Worm (Caenorhabditis elegans) whole organism, L4 larva: ENCODE measurements around the gene F36H12.4.
"Not testable (repeated sequence)": the region's sequence is repeated elsewhere in the genome, so short reads cannot be mapped to it uniquely, and the experiment has no call there.

Source experiments
- D1046.2 ChIP-seq: fragments of 200-800 bp; sonication (Bioruptor generic); IDR thresholded peaks from 2 replicates; pipeline ENCODE4 v1.3.6; 2022; ENCODE audit warnings: missing genetic modification characterization, missing compliant biosample characterization
- F26F4.8 ChIP-seq: fragments of 200-800 bp; sonication (Bioruptor generic); conservative IDR thresholded peaks from 2 replicates; pipeline ENCODE4 v1.3.6; 2022; ENCODE audit warnings: missing genetic modification characterization, missing compliant biosample characterization
- F37D6.2 ChIP-seq: sonication (generic microtip); optimal IDR thresholded peaks from 2 replicates; lab custom pipeline; 2016; ENCODE audit warnings: mild to moderate bottlenecking, missing genetic modification characterization, missing compliant biosample characterization
- F49E8.2 ChIP-seq: sonication (generic microtip); optimal IDR thresholded peaks from 2 replicates; lab custom pipeline; 2016; ENCODE audit warnings: missing compliant biosample characterization, mild to moderate bottlenecking, missing genetic modification characterization, borderline replicate concordance
- R02D3.7 ChIP-seq: fragments of 150-350 bp; sonication (generic microtip); optimal IDR thresholded peaks from 3 replicates; lab custom pipeline; 2014; ENCODE audit warnings: missing biosample characterization, missing genetic modification characterization
- T20F7.1 ChIP-seq: fragments of 200-800 bp; sonication (Bioruptor generic); optimal IDR thresholded peaks from 2 replicates; lab custom pipeline; 2018; ENCODE audit warnings: mild to moderate bottlenecking, missing genetic modification characterization, missing compliant biosample characterization
- Y105C5A.15 ChIP-seq: fragments of 200-800 bp; sonication (Bioruptor generic); IDR thresholded peaks from 2 replicates; pipeline ENCODE4 v1.3.6; 2022; ENCODE audit warnings: missing genetic modification characterization, missing compliant biosample characterization
- ZK546.5 ChIP-seq, 2 experiments: sonication (generic microtip); optimal IDR thresholded peaks; 2 replicates each; lab custom pipeline; 2017; ENCODE audit warnings: missing biosample characterization in 2 of 2, missing genetic modification characterization in 2 of 2
- ama-1 ChIP-seq: fragments of 150-350 bp; optimal IDR thresholded peaks from 2 replicates; lab custom pipeline; 2014; ENCODE audit warnings: inconsistent platforms, mixed read lengths
- arid-1 ChIP-seq: fragments of 200-800 bp; sonication (Bioruptor generic); conservative IDR thresholded peaks from 2 replicates; pipeline ENCODE4 v1.3.6; 2022; ENCODE audit warnings: missing genetic modification reagents, missing genetic modification characterization, missing compliant biosample characterization
- attf-4 ChIP-seq: sonication (generic microtip); optimal IDR thresholded peaks from 3 replicates; lab custom pipeline; 2017; ENCODE audit warnings: missing biosample characterization, missing genetic modification characterization
- ceh-28 ChIP-seq: fragments of 150-350 bp; optimal IDR thresholded peaks from 2 replicates; lab custom pipeline; 2014; ENCODE audit warnings: missing biosample characterization, missing genetic modification reagents, missing genetic modification characterization
- ceh-44 ChIP-seq: fragments of 200-800 bp; sonication (Bioruptor generic); IDR thresholded peaks from 2 replicates; pipeline ENCODE4 v1.3.6; 2022; ENCODE audit warnings: missing genetic modification reagents, missing genetic modification characterization, missing compliant biosample characterization
- ceh-62 ChIP-seq: sonication (generic microtip); optimal IDR thresholded peaks from 2 replicates; lab custom pipeline; 2017; ENCODE audit warnings: missing biosample characterization, missing genetic modification characterization
- daf-16 ChIP-seq, 3 experiments: sonication (generic microtip); optimal IDR thresholded peaks; 2 replicates each; lab custom pipeline; 2016 to 2017; ENCODE audit warnings: missing genetic modification characterization in 3 of 3, missing genetic modification reagents in 3 of 3, mild to moderate bottlenecking in 2 of 3, missing compliant biosample characterization in 2 of 3, missing biosample characterization in 1 of 3, moderate library complexity in 1 of 3
- dmd-9 ChIP-seq: fragments of 200-800 bp; sonication (Bioruptor generic); IDR thresholded peaks from 2 replicates; pipeline ENCODE4 v1.3.6; 2022; ENCODE audit warnings: missing genetic modification reagents, missing genetic modification characterization, missing compliant biosample characterization
- duxl-1 ChIP-seq: sonication (generic microtip); optimal IDR thresholded peaks from 2 replicates; lab custom pipeline; 2016; ENCODE audit warnings: mild to moderate bottlenecking, missing genetic modification characterization, moderate library complexity, missing compliant biosample characterization; ENCODE audit not compliant: poor library complexity
- dve-1 ChIP-seq: sonication (generic microtip); optimal IDR thresholded peaks from 2 replicates; lab custom pipeline; 2017; ENCODE audit warnings: antibody characterized with exemption, mild to moderate bottlenecking, missing genetic modification characterization, missing compliant biosample characterization; ENCODE audit not compliant: insufficient read depth
- egl-27 ChIP-seq: sonication (generic microtip); optimal IDR thresholded peaks from 3 replicates; lab custom pipeline; 2017; ENCODE audit warnings: missing biosample characterization, missing genetic modification reagents, missing genetic modification characterization
- hlh-11 ChIP-seq: fragments of 200-800 bp; sonication (Bioruptor generic); optimal IDR thresholded peaks from 2 replicates; lab custom pipeline; 2018; ENCODE audit warnings: mild to moderate bottlenecking, missing genetic modification characterization, missing compliant biosample characterization
- hlh-30 ChIP-seq: sonication (generic microtip); optimal IDR thresholded peaks from 2 replicates; lab custom pipeline; 2017; ENCODE audit warnings: antibody characterized with exemption, mild to moderate bottlenecking, missing genetic modification characterization, missing compliant biosample characterization; ENCODE audit not compliant: insufficient read depth
- hmg-1.1 ChIP-seq: fragments of 200-800 bp; sonication (Bioruptor generic); IDR thresholded peaks from 2 replicates; pipeline ENCODE4 v1.3.6; 2022; ENCODE audit warnings: missing genetic modification reagents, missing genetic modification characterization, missing compliant biosample characterization
- lim-7 ChIP-seq: fragments of 200-800 bp; sonication (Bioruptor generic); IDR thresholded peaks from 2 replicates; pipeline ENCODE4 v1.3.6; 2022; ENCODE audit warnings: missing genetic modification characterization, missing compliant biosample characterization
- lin-13 ChIP-seq: fragments of 150-350 bp; optimal IDR thresholded peaks from 2 replicates; lab custom pipeline; 2014; ENCODE audit warnings: missing biosample characterization, missing genetic modification reagents, missing genetic modification characterization
- lin-38 ChIP-seq: fragments of 200-800 bp; sonication (Bioruptor generic); IDR thresholded peaks from 2 replicates; pipeline ENCODE4 v1.3.6; 2022; ENCODE audit warnings: missing genetic modification reagents, missing genetic modification characterization, missing compliant biosample characterization
- lir-3 ChIP-seq: sonication (generic microtip); optimal IDR thresholded peaks from 2 replicates; lab custom pipeline; 2016; ENCODE audit warnings: mild to moderate bottlenecking, missing genetic modification characterization, missing compliant biosample characterization
- mes-2 ChIP-seq: sonication (generic microtip); optimal IDR thresholded peaks from 2 replicates; lab custom pipeline; 2016; ENCODE audit warnings: missing genotype, mild to moderate bottlenecking, missing genetic modification characterization, missing compliant biosample characterization; ENCODE audit not compliant: poor library complexity, severe bottlenecking
- mxl-2 ChIP-seq: fragments of 200-800 bp; sonication (Bioruptor generic); conservative IDR thresholded peaks from 2 replicates; pipeline ENCODE4 v1.3.6; 2022; ENCODE audit warnings: missing genetic modification reagents, missing genetic modification characterization, missing compliant biosample characterization
- nhr-10 ChIP-seq: fragments of 150-350 bp; optimal IDR thresholded peaks from 2 replicates; lab custom pipeline; 2014; ENCODE audit warnings: missing biosample characterization, missing genetic modification characterization
- nhr-102 ChIP-seq: sonication (generic microtip); optimal IDR thresholded peaks from 2 replicates; lab custom pipeline; 2016; ENCODE audit warnings: mild to moderate bottlenecking, missing genetic modification characterization, moderate library complexity, missing compliant biosample characterization
- nhr-11 ChIP-seq: fragments of 150-350 bp; optimal IDR thresholded peaks from 2 replicates; lab custom pipeline; 2014; ENCODE audit warnings: missing biosample characterization, missing genetic modification characterization
- nhr-25 ChIP-seq: sonication (generic microtip); optimal IDR thresholded peaks from 2 replicates; lab custom pipeline; 2017; ENCODE audit warnings: missing genetic modification characterization, mild to moderate bottlenecking, missing compliant biosample characterization, antibody characterized with exemption, moderate library complexity, borderline replicate concordance; ENCODE audit not compliant: insufficient read depth
- nhr-28 ChIP-seq: fragments of 150-350 bp; optimal IDR thresholded peaks from 2 replicates; lab custom pipeline; 2014; ENCODE audit warnings: missing biosample characterization, missing genetic modification characterization
- nhr-41 ChIP-seq: fragments of 200-800 bp; sonication (Bioruptor generic); IDR thresholded peaks from 2 replicates; pipeline ENCODE4 v1.3.6; 2022; ENCODE audit warnings: missing genetic modification reagents, missing genetic modification characterization, missing compliant biosample characterization
- nhr-42 ChIP-seq: fragments of 200-800 bp; sonication (Bioruptor generic); IDR thresholded peaks from 2 replicates; pipeline ENCODE4 v1.3.6; 2022; ENCODE audit warnings: missing genetic modification characterization, missing compliant biosample characterization
- nhr-48 ChIP-seq: sonication (generic microtip); optimal IDR thresholded peaks from 2 replicates; lab custom pipeline; 2016; ENCODE audit warnings: mild to moderate bottlenecking, missing genetic modification characterization, missing compliant biosample characterization
- nhr-76 ChIP-seq: fragments of 150-350 bp; optimal IDR thresholded peaks from 2 replicates; lab custom pipeline; 2014; ENCODE audit warnings: missing biosample characterization, missing genetic modification characterization
- pha-4 ChIP-seq, 2 experiments: fragments of 150-350 bp in 1 of 2; fragments of 200-800 bp in 1 of 2; sonication (Bioruptor generic) in 1 of 2; IDR thresholded peaks in 1 of 2; optimal IDR thresholded peaks in 1 of 2; 2 replicates each; pipeline versions ENCODE4 v1.3.6 to Lab custom; 2014 to 2022; ENCODE audit warnings: missing genetic modification characterization in 2 of 2, missing genetic modification reagents in 2 of 2, missing biosample characterization in 1 of 2, missing compliant biosample characterization in 1 of 2
- rbr-2 ChIP-seq: sonication (generic microtip); optimal IDR thresholded peaks from 2 replicates; lab custom pipeline; 2016; ENCODE audit warnings: missing genotype, missing genetic modification characterization, missing compliant biosample characterization
- saeg-2 ChIP-seq: fragments of 200-800 bp; sonication (Bioruptor generic); IDR thresholded peaks from 2 replicates; pipeline ENCODE4 v1.3.6; 2022; ENCODE audit warnings: missing genetic modification reagents, missing genetic modification characterization, missing compliant biosample characterization
- snpc-1.2 ChIP-seq: fragments of 200-800 bp; sonication (Bioruptor generic); IDR thresholded peaks from 2 replicates; pipeline ENCODE4 v1.3.6; 2022; ENCODE audit warnings: missing genetic modification reagents, missing genetic modification characterization, missing compliant biosample characterization
- snpc-4 ChIP-seq: fragments of 150-350 bp; optimal IDR thresholded peaks from 2 replicates; lab custom pipeline; 2014; ENCODE audit warnings: missing biosample characterization, missing genetic modification characterization
- spr-3 ChIP-seq: fragments of 200-800 bp; sonication (Bioruptor generic); optimal IDR thresholded peaks from 2 replicates; lab custom pipeline; 2018; ENCODE audit warnings: mild to moderate bottlenecking, missing genetic modification characterization, missing compliant biosample characterization
- vab-7 ChIP-seq: fragments of 200-800 bp; sonication (Bioruptor generic); IDR thresholded peaks from 2 replicates; pipeline ENCODE4 v1.3.6; 2022; ENCODE audit warnings: missing genetic modification reagents, missing genetic modification characterization, missing compliant biosample characterization
- zag-1 ChIP-seq: fragments of 150-350 bp; optimal IDR thresholded peaks from 2 replicates; lab custom pipeline; 2014; ENCODE audit warnings: missing biosample characterization, missing genetic modification characterization
- zip-2 ChIP-seq: fragments of 150-350 bp; optimal IDR thresholded peaks from 2 replicates; lab custom pipeline; 2014; ENCODE audit warnings: missing biosample characterization, missing genetic modification characterization

F36H12.4 gene

ce11 chrIV:5313011-5313410 lies 44.1 kb downstream of the F36H12.4 start, which contains the start of the genes msp-59 and ZK354.2:
msp-59 (minus strand) TSS chrIV:5313111.
ZK354.2 (plus strand) TSS chrIV:5313405.
- TF ChIP-seq rbr-2 (tag; lab: Kevin White, UChicago); nhr-76 (tag; lab: Kevin White, UChicago); Y105C5A.15: not testable (repeated sequence)

- TF ChIP-seq ZK546.5 (tag; optimal IDR thresholded peaks at IDR 0.05; lab: Kevin White, UChicago); mes-2 (tag; lab: Kevin White, UChicago); D1046.2 (GFP tag; lab: Robert Waterston, UW): not testable (repeated sequence)
These were observed 47.3 kb downstream of the F36H12.4 start, which contains the start of gene msp-65 for ce11 chrIV:5316223-5316622. msp-65 (plus strand) TSS chrIV:5316523.

- TF ChIP-seq lir-3 (tag; lab: Kevin White, UChicago) = no peak
- TF ChIP-seq nhr-25 (tag; lab: Kevin White, UChicago) = peak; percentile 22
- no peak for TF ChIP-seq saeg-2 (GFP tag; lab: Robert Waterston, UW)
- peak; percentile 72 for TF ChIP-seq nhr-102 (tag; lab: Kevin White, UChicago)
- no peak for TF ChIP-seq ceh-28 (tag; lab: Kevin White, UChicago)
- no peak for TF ChIP-seq egl-27
- TF ChIP-seq F37D6.2 = no peak
- TF ChIP-seq dmd-9 (GFP tag; lab: Robert Waterston, UW) = no peak
- peak; percentile 70 for TF ChIP-seq dve-1 (tag; lab: Kevin White, UChicago)
- peak; percentile 54 for TF ChIP-seq lin-38 (GFP tag; lab: Robert Waterston, UW)
- TF ChIP-seq hlh-11 (tag; lab: Kevin White, UChicago) = no peak
- no peak for TF ChIP-seq ama-1 (lab: Kevin White, UChicago)
- peak; percentile 99 for TF ChIP-seq snpc-1.2 (GFP tag; lab: Robert Waterston, UW)
- TF ChIP-seq duxl-1 (tag; lab: Kevin White, UChicago) = peak; percentile 69
- TF ChIP-seq vab-7 (GFP tag; lab: Robert Waterston, UW) = no peak
- TF ChIP-seq lim-7 (GFP tag; lab: Robert Waterston, UW) = no peak
- no peak for TF ChIP-seq T20F7.1 (GFP tag; lab: Kevin White, UChicago)
- TF ChIP-seq spr-3 (GFP tag; lab: Kevin White, UChicago) = no peak
- TF ChIP-seq snpc-4 = peak; percentile 78
- TF ChIP-seq F26F4.8 = no peak
- no peak for TF ChIP-seq nhr-41 (GFP tag; lab: Robert Waterston, UW)
- TF ChIP-seq arid-1 (GFP tag; lab: Robert Waterston, UW) = 0 out of 2 replicates have a peak, but pooled peaks have one; percentile 18
- TF ChIP-seq nhr-28 (tag; lab: Kevin White, UChicago) = no peak
- TF ChIP-seq nhr-42 = peak; percentile 25; the same call in 1 of the 2 replicates
- no peak for TF ChIP-seq hmg-1.1
- TF ChIP-seq zip-2 (tag; lab: Kevin White, UChicago) = no peak
- no peak for TF ChIP-seq attf-4 (tag; lab: Kevin White, UChicago)
- TF ChIP-seq nhr-11 (tag; lab: Kevin White, UChicago) = no peak
- TF ChIP-seq mxl-2 (GFP tag; lab: Robert Waterston, UW) = no peak
- no peak for TF ChIP-seq lin-13
- TF ChIP-seq F49E8.2 (tag; lab: Kevin White, UChicago) = peak; percentile 53
- no peak for TF ChIP-seq pha-4 (GFP tag; IDR thresholded peaks at IDR 0.05; lab: Robert Waterston, UW)
- TF ChIP-seq pha-4 (tag; optimal IDR thresholded peaks at IDR 0.05; lab: Kevin White, UChicago) = no peak
- no peak for TF ChIP-seq nhr-48 (tag; lab: Kevin White, UChicago)
- no peak for TF ChIP-seq nhr-76 (tag; lab: Kevin White, UChicago)
- TF ChIP-seq daf-16 (GFP tag; optimal IDR thresholded peaks at IDR 0.05; lab: Kevin White, UChicago) = no peak
- peak; percentile 31 for TF ChIP-seq daf-16 (tag; optimal IDR thresholded peaks at IDR 0.05; lab: Kevin White, UChicago)
- no peak for TF ChIP-seq ceh-44 (GFP tag; lab: Robert Waterston, UW)
- TF ChIP-seq ceh-62 (tag; lab: Kevin White, UChicago) = no peak
- TF ChIP-seq R02D3.7 (tag; lab: Kevin White, UChicago) = no peak
- TF ChIP-seq hlh-30 = peak; percentile 31
- TF ChIP-seq zag-1 = no peak
- TF ChIP-seq nhr-10 (tag; lab: Kevin White, UChicago) = no peak
These were observed 48.2 kb downstream of the F36H12.4 start for ce11 chrIV:5317106-5317505.
